Worm (Caenorhabditis elegans): ENCODE results near the gene F09E5.12.

DNA sequence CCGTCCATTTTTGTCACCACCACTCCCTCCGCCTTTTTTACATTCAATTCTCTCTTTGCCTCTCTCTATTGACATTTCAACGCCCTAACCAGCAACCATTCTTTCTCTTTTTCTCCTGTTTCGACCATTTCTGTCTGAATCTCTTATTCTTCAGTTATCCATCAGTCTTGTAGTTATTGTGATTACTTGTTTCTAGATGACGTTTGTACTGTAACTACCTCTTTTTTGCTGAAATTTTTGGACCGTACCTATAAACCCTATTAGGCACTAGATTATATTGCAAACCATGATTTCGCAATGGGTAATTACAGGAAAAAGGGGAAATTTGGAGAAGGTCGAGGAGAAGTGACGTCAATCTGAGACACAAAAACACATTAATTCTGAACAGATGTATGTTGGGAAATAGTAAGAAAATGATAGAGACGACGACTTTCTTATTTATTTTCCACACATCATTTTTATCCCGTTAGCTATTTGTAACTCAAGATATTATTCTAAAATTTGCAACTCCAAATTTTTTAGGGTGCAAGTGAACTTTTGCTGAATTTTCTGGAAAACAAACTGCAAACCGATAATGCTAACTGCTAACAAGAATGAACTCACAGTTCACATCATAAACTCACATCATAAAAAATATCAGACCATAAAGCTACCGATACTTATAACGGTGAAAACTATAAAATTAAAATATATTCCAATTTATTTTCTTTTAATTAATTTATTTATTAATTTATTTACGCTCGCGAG is 50.2 kb downstream of the F09E5.12 start:
- TF ChIP-seq cog-1 (tag; optimal IDR thresholded peaks at IDR 0.05) (no peak), ztf-23 (GFP tag; IDR thresholded peaks at IDR 0.05) (no peak), klf-2 (GFP tag; conservative IDR thresholded peaks at IDR 0.05) (no peak), T22C8.4 (GFP tag; IDR thresholded peaks at IDR 0.05) (no peak)
